Worm (Caenorhabditis elegans): ENCODE data around the gene H13N06.7.
A peak's percentile ranks its signal among the peaks of the same experiment; 100 is the strongest.

The H13N06.7 gene

ce11 chrX:15487806-15488205 lies 15.1 kb upstream of the H13N06.7 start, which contains the start of gene H13N06.2:
Gene H13N06.2, plus strand, starts transcription at chrX:15488106.
- no peak for TF ChIP-seq gei-17 (GFP tag; optimal IDR thresholded peaks at IDR 0.05)
- TF ChIP-seq ztf-25 (GFP tag; IDR thresholded peaks at IDR 0.05), result no peak
- no peak for TF ChIP-seq mel-28 (tag; optimal IDR thresholded peaks at IDR 0.05; ENCODE audit: borderline replicate concordance)
- no peak for TF ChIP-seq attf-6 (GFP tag; IDR thresholded peaks at IDR 0.05)
- TF ChIP-seq F57C9.4 (tag; optimal IDR thresholded peaks at IDR 0.05), result no peak
- TF ChIP-seq snpc-1.1 (tag; optimal IDR thresholded peaks at IDR 0.05; ENCODE audit: insufficient read depth), result no peak
- no peak for TF ChIP-seq lsy-27 (tag; optimal IDR thresholded peaks at IDR 0.05; ENCODE audit: borderline replicate concordance, insufficient read depth)
- no peak for TF ChIP-seq fkh-3 (tag; optimal IDR thresholded peaks at IDR 0.05)
- TF ChIP-seq egrh-3 (GFP tag; IDR thresholded peaks at IDR 0.05), result no peak
- no peak for TF ChIP-seq Y56A3A.18 (GFP tag; IDR thresholded peaks at IDR 0.05)
- no peak for TF ChIP-seq mxl-1 (tag; optimal IDR thresholded peaks at IDR 0.05)

ce11 chrX:15491110-15491509 lies 11.8 kb upstream of the H13N06.7 start:
- TF ChIP-seq T26A5.8 (tag; optimal IDR thresholded peaks at IDR 0.05) (no peak), F57C9.4 (tag; optimal IDR thresholded peaks at IDR 0.05) (no peak), repo-1 (tag; optimal IDR thresholded peaks at IDR 0.05) (no peak), egl-18 (GFP tag; IDR thresholded peaks at IDR 0.05) (no peak), tlf-1 (GFP tag; optimal IDR thresholded peaks at IDR 0.05) (no peak), ets-4 (GFP tag; optimal IDR thresholded peaks at IDR 0.05) (no peak)

DNA sequence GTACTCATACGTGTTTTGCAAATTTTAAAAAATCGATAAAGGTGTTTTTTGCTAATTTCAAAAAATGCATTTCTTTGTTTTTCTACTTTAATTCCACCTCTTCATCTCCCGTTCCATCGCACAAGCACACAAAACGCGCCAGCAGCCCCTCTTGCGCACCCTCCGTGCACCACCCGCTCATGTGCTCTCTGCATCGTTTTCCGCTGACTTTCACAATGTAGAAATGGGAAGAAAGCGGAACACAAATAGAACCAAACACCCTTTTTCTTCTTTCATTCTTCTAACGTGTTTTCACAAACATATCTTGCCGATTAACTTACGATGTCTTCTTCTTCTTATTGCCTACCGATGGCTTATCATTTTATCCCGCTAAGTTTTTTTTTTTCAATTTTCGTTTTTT lies 10.2 kb upstream of the H13N06.7 start:
- TF ChIP-seq lir-1 (GFP tag; conservative IDR thresholded peaks at IDR 0.05) (peak; percentile 49; the same call in 1 of the 2 replicates), pbrm-1 (GFP tag; IDR thresholded peaks at IDR 0.05) (peak; percentile 76), Y56A3A.18 (GFP tag; IDR thresholded peaks at IDR 0.05) (peak; percentile 77; the same call in 1 of the 2 replicates), Y95B8A.8 (GFP tag; IDR thresholded peaks at IDR 0.05) (no peak), hsf-1 (GFP tag; IDR thresholded peaks at IDR 0.05) (0 out of 2 replicates have a peak, but pooled peaks have one; percentile 24), let-526 (GFP tag; IDR thresholded peaks at IDR 0.05) (peak; percentile 75; the same call in 1 of the 2 replicates), F37B4.10 (GFP tag; IDR thresholded peaks at IDR 0.05) (no peak), ztf-28 (GFP tag; IDR thresholded peaks at IDR 0.05) (no peak), C06A6.2 (GFP tag; conservative IDR thresholded peaks at IDR 0.05) (peak; percentile 76), ets-4 (GFP tag; optimal IDR thresholded peaks at IDR 0.05) (peak; percentile 57), madf-3 (GFP tag; IDR thresholded peaks at IDR 0.05) (0 out of 2 replicates have a peak, but pooled peaks have one; percentile 50), ceh-27 (GFP tag; optimal IDR thresholded peaks at IDR 0.05) (peak; percentile 59), ztf-25 (GFP tag; IDR thresholded peaks at IDR 0.05) (no peak), attf-6 (GFP tag; IDR thresholded peaks at IDR 0.05) (no peak), attf-3 (GFP tag; conservative IDR thresholded peaks at IDR 0.05) (0 out of 2 replicates have a peak, but pooled peaks have one; percentile 31), egrh-3 (GFP tag; IDR thresholded peaks at IDR 0.05) (0 out of 2 replicates have a peak, but pooled peaks have one; percentile 38), F23B12.7 (tag; optimal IDR thresholded peaks at IDR 0.05; ENCODE audit: insufficient read depth) (no peak), snpc-4 (GFP tag; optimal IDR thresholded peaks at IDR 0.05) (peak; percentile 6), snpc-4 (tag; optimal IDR thresholded peaks at IDR 0.05) (peak; percentile 44 to 63 (median 57)), K12H6.12 (tag; optimal IDR thresholded peaks at IDR 0.05) (peak; percentile 83), lsy-27 (tag; optimal IDR thresholded peaks at IDR 0.05; ENCODE audit: borderline replicate concordance, insufficient read depth) (no peak), tbp1 (GFP tag; optimal IDR thresholded peaks at IDR 0.05) (peak; percentile 58), chd-7 (tag; optimal IDR thresholded peaks at IDR 0.05) (peak; percentile 58), mcd-1 (GFP tag; IDR thresholded peaks at IDR 0.05) (peak; percentile 83), lin-40 (tag; optimal IDR thresholded peaks at IDR 0.05) (peak; percentile 87), snpc-1.3 (tag; optimal IDR thresholded peaks at IDR 0.05; ENCODE audit: insufficient read depth) (no peak), hmg-1.2 (GFP tag; IDR thresholded peaks at IDR 0.05) (peak; percentile 44; the same call in 1 of the 2 replicates), F22D6.2 (tag; optimal IDR thresholded peaks at IDR 0.05) (peak; percentile 35), tlf-1 (GFP tag; optimal IDR thresholded peaks at IDR 0.05) (peak; percentile 61), ZK185.1 (tag; optimal IDR thresholded peaks at IDR 0.05; ENCODE audit: poor library complexity, severe bottlenecking) (peak; percentile 49), sptf-2 (GFP tag; optimal IDR thresholded peaks at IDR 0.05) (peak; percentile 22), Y79H2A.3 (GFP tag; conservative IDR thresholded peaks at IDR 0.05) (no peak), ceh-40 (GFP tag; IDR thresholded peaks at IDR 0.05) (0 out of 2 replicates have a peak, but pooled peaks have one; percentile 17), pha-4 (tag; optimal IDR thresholded peaks at IDR 0.05) (peak; percentile 55)
